Fruit fly (Drosophila melanogaster): ENCODE results near the gene CAH5.
A peak's percentile ranks its signal among the peaks of the same experiment; 100 is the strongest.

CAH5 gene

DNA sequence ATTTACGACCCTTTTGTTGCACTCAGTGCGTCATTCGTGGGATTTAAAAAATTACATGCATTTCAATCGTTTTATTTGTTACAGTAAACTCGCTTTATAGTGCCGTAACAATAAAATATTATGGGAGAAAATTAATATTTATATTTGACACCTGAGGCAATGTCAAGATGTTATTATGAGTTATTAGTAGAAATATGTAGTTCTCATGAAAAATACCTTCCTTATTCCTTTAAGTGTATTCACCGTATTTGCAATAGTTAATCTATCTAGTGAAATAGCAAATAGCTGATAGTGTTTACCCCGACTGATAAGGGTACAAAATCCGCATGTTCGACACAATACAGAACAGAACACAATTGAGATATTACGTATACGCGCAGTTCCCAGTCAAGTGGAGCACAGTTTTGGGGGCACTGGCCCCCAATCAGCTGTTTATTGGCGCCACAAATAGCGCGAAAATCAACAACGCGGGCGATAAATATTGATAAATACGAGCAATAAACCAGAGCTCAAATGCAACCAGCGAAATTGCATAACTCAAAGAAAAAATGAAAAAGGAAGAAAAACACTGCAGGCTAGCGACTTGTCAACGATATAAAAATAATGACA is 11.9 kb upstream of the CAH5 start (continued):
- TF ChIP-seq CG2120 (GFP tag; optimal IDR thresholded peaks at IDR 0.05) (peak; percentile 12), disco-r (GFP tag; optimal IDR thresholded peaks at IDR 0.05) (no peak), trem (tag; optimal IDR thresholded peaks at IDR 0.05) (no peak), Awh (GFP tag; IDR thresholded peaks at IDR 0.05) (no peak), Hmx (GFP tag; optimal IDR thresholded peaks at IDR 0.05) (no peak), chinmo (GFP tag; IDR thresholded peaks at IDR 0.05; ENCODE audit: partially characterized antibody) (0 out of 4 replicates have a peak, but pooled peaks have one; percentile 37), Stat92E (GFP tag; optimal IDR thresholded peaks at IDR 0.05) (no peak), emc (GFP tag; optimal IDR thresholded peaks at IDR 0.05) (no peak), Mes4 (GFP tag; optimal IDR thresholded peaks at IDR 0.05) (no peak), CG15514 (GFP tag; optimal IDR thresholded peaks at IDR 0.05) (no peak), dimm (GFP tag; IDR thresholded peaks at IDR 0.05) (no peak), ems (GFP tag; optimal IDR thresholded peaks at IDR 0.05) (no peak), gsb (GFP tag; IDR thresholded peaks at IDR 0.05) (0 out of 2 replicates have a peak, but pooled peaks have one; percentile 8), CG13287 (GFP tag; IDR thresholded peaks at IDR 0.05; ENCODE audit: partially characterized antibody) (no peak), Side (GFP tag; optimal IDR thresholded peaks at IDR 0.05) (no peak), CG6854 (GFP tag; optimal IDR thresholded peaks at IDR 0.05) (no peak), exex (tag; optimal IDR thresholded peaks at IDR 0.05) (peak; percentile 38), CG11696 (GFP tag; IDR thresholded peaks at IDR 0.05) (no peak), Blimp-1 (GFP tag; optimal IDR thresholded peaks at IDR 0.05) (no peak), CG18476 (GFP tag; optimal IDR thresholded peaks at IDR 0.05) (no peak), MESR4 (GFP tag; optimal IDR thresholded peaks at IDR 0.05) (no peak), CG4360 (GFP tag; IDR thresholded peaks at IDR 0.05) (no peak), CG14441 (GFP tag; IDR thresholded peaks at IDR 0.05) (no peak), CG4730 (GFP tag; IDR thresholded peaks at IDR 0.05) (no peak), Ets97D (GFP tag; optimal IDR thresholded peaks at IDR 0.05) (no peak), CG6272 (GFP tag; IDR thresholded peaks at IDR 0.05) (no peak), ttk (GFP tag; IDR thresholded peaks at IDR 0.05) (no peak), CG34422 (GFP tag; IDR thresholded peaks at IDR 0.05) (no peak), pb (GFP tag; optimal IDR thresholded peaks at IDR 0.05) (no peak), dmrt99B (tag; optimal IDR thresholded peaks at IDR 0.05) (no peak), Pdp1 (GFP tag; optimal IDR thresholded peaks at IDR 0.05) (peak in 1 of 2 experiments; percentile 68), CG10979 (tag; optimal IDR thresholded peaks at IDR 0.05) (no peak), rib (GFP tag; IDR thresholded peaks at IDR 0.05) (no peak), Atf-2 (GFP tag; optimal IDR thresholded peaks at IDR 0.05) (no peak), CG1529 (GFP tag; optimal IDR thresholded peaks at IDR 0.05) (no peak), ac (GFP tag; optimal IDR thresholded peaks at IDR 0.05) (no peak), gro (GFP tag; optimal IDR thresholded peaks at IDR 0.05) (peak; percentile 15), cwo (GFP tag; optimal IDR thresholded peaks at IDR 0.05) (no peak), CG32532 (GFP tag; IDR thresholded peaks at IDR 0.05) (no peak; the same call in 1 of the 2 replicates), ewg (GFP tag; optimal IDR thresholded peaks at IDR 0.05) (no peak), CG6654 (GFP tag; optimal IDR thresholded peaks at IDR 0.05) (peak; percentile 88), CG6683 (GFP tag; optimal IDR thresholded peaks at IDR 0.05) (no peak), ham (GFP tag; IDR thresholded peaks at IDR 0.05) (no peak), CG7372 (GFP tag; IDR thresholded peaks at IDR 0.05) (peak; percentile 74), HmgZ (tag; optimal IDR thresholded peaks at IDR 0.05) (peak; percentile 3), sug (tag; optimal IDR thresholded peaks at IDR 0.05) (peak; percentile 30), CG17612 (GFP tag; IDR thresholded peaks at IDR 0.05) (no peak), E2f1 (GFP tag; IDR thresholded peaks at IDR 0.05) (no peak), zfh2 (GFP tag; optimal IDR thresholded peaks at IDR 0.05) (no peak), CG10267 (tag; optimal IDR thresholded peaks at IDR 0.05) (no peak), H15 (GFP tag; IDR thresholded peaks at IDR 0.05) (no peak)
